Fruit fly (Drosophila melanogaster) whole organism, embryonic: Measurements from ENCODE around the gene Hap40.

Experiments used
- Antp ChIP-seq: fragments of 200-800 bp; sonication (Bioruptor generic); optimal IDR thresholded peaks from 3 replicates; lab custom pipeline; 2016; ENCODE audit warnings: missing biosample characterization, missing genetic modification characterization
- Asciz ChIP-seq: fragments of 200-800 bp; sonication (Bioruptor generic); optimal IDR thresholded peaks from 2 replicates; lab custom pipeline; 2017; ENCODE audit warnings: missing biosample characterization, mild to moderate bottlenecking, missing genetic modification characterization, missing genetic modification reagents
- Atf6 ChIP-seq: fragments of 200-800 bp; sonication (Bioruptor generic); IDR thresholded peaks from 2 replicates; pipeline ENCODE4 v1.3.6; 2022; ENCODE audit warnings: missing biosample characterization, missing genetic modification characterization
- Blimp-1 ChIP-seq: fragments of 200-800 bp; sonication (Bioruptor generic); optimal IDR thresholded peaks from 3 replicates; lab custom pipeline; 2018; ENCODE audit warnings: missing biosample characterization, missing genetic modification characterization, mild to moderate bottlenecking, moderate library complexity, missing genetic modification reagents
- CG15601 ChIP-seq: fragments of 200-800 bp; sonication (Bioruptor generic); optimal IDR thresholded peaks from 3 replicates; lab custom pipeline; 2019; ENCODE audit warnings: missing biosample characterization, mild to moderate bottlenecking, missing genetic modification characterization, moderate library complexity
- CG17361 ChIP-seq: fragments of 200-800 bp; sonication (Bioruptor generic); IDR thresholded peaks from 3 replicates; pipeline ENCODE4 v1.3.6; 2022; ENCODE audit warnings: missing biosample characterization, missing genetic modification characterization
- CG18599 ChIP-seq: fragments of 200-800 bp; sonication (Bioruptor generic); optimal IDR thresholded peaks from 3 replicates; lab custom pipeline; 2017; ENCODE audit warnings: missing biosample characterization, missing genetic modification characterization, mild to moderate bottlenecking, moderate library complexity, missing genetic modification reagents
- CG3838 ChIP-seq: fragments of 200-800 bp; sonication (Bioruptor generic); optimal IDR thresholded peaks from 3 replicates; lab custom pipeline; 2016; ENCODE audit warnings: missing biosample characterization, missing genetic modification characterization
- CG4730 ChIP-seq: fragments of 200-800 bp; sonication (Bioruptor generic); IDR thresholded peaks from 2 replicates; pipeline ENCODE4 v1.3.6; 2022; ENCODE audit warnings: missing biosample characterization, missing genetic modification characterization
- CG6254 ChIP-seq: fragments of 200-800 bp; sonication (Bioruptor generic); optimal IDR thresholded peaks from 3 replicates; lab custom pipeline; 2017; ENCODE audit warnings: mild to moderate bottlenecking, missing biosample characterization, missing genetic modification reagents, missing genetic modification characterization
- CG6272 ChIP-seq: fragments of 200-800 bp; sonication (Bioruptor generic); IDR thresholded peaks from 2 replicates; pipeline ENCODE4 v1.3.6; 2022; ENCODE audit warnings: missing biosample characterization, missing genetic modification characterization
- CG7786 ChIP-seq: fragments of 200-800 bp; sonication (Bioruptor generic); optimal IDR thresholded peaks from 2 replicates; lab custom pipeline; 2016; ENCODE audit warnings: missing biosample characterization, missing genetic modification characterization
- CG7987 ChIP-seq: fragments of 200-800 bp; sonication (Bioruptor generic); optimal IDR thresholded peaks from 2 replicates; lab custom pipeline; 2018; ENCODE audit warnings: missing biosample characterization, mild to moderate bottlenecking, missing genetic modification characterization, moderate library complexity
- CG8359 ChIP-seq: fragments of 200-800 bp; sonication (Bioruptor generic); optimal IDR thresholded peaks from 2 replicates; lab custom pipeline; 2017; ENCODE audit warnings: missing biosample characterization, mild to moderate bottlenecking, missing genetic modification characterization, borderline replicate concordance
- CG8478 ChIP-seq: fragments of >200 bp; optimal IDR thresholded peaks from 2 replicates; lab custom pipeline; 2018
- CG9215 ChIP-seq: fragments of 200-800 bp; sonication (Bioruptor generic); IDR thresholded peaks from 2 replicates; pipeline ENCODE4 v1.3.6; 2022; ENCODE audit warnings: missing biosample characterization, missing genetic modification characterization
- CHES-1-like ChIP-seq: fragments of 200-800 bp; sonication (Bioruptor generic); optimal IDR thresholded peaks from 2 replicates; lab custom pipeline; 2016; ENCODE audit warnings: missing biosample characterization, missing genetic modification characterization
- Chrac-16 ChIP-seq: fragments of 200-800 bp; sonication (Bioruptor generic); optimal IDR thresholded peaks from 3 replicates; lab custom pipeline; 2016; ENCODE audit warnings: missing biosample characterization, missing genetic modification characterization
- Dp ChIP-seq: fragments of 200-800 bp; sonication (Bioruptor generic); optimal IDR thresholded peaks from 2 replicates; lab custom pipeline; 2018; ENCODE audit warnings: missing biosample characterization, mild to moderate bottlenecking, missing genetic modification characterization, moderate library complexity
- Gug ChIP-seq: fragments of 200-800 bp; sonication (Bioruptor generic); IDR thresholded peaks from 4 replicates; pipeline ENCODE4 v1.3.6; 2022; ENCODE audit warnings: missing biosample characterization, missing genetic modification characterization
- HmgZ ChIP-seq: fragments of 200-800 bp; sonication (Bioruptor generic); optimal IDR thresholded peaks from 2 replicates; lab custom pipeline; 2018; ENCODE audit warnings: missing biosample characterization, mild to moderate bottlenecking, missing genetic modification characterization
- Myb ChIP-seq: fragments of 200-800 bp; sonication (Bioruptor generic); optimal IDR thresholded peaks from 2 replicates; lab custom pipeline; 2016; ENCODE audit warnings: missing biosample characterization, missing genetic modification characterization
- NC2β ChIP-seq: fragments of 200-800 bp; sonication (Bioruptor generic); optimal IDR thresholded peaks from 2 replicates; lab custom pipeline; 2016; ENCODE audit warnings: missing biosample characterization, missing genetic modification characterization
- Neu2 ChIP-seq: fragments of 200-800 bp; sonication (Bioruptor generic); optimal IDR thresholded peaks from 3 replicates; lab custom pipeline; 2016; ENCODE audit warnings: missing biosample characterization, missing genetic modification characterization, borderline replicate concordance
- Optix ChIP-seq: fragments of 200-800 bp; sonication (Bioruptor generic); IDR thresholded peaks from 3 replicates; pipeline ENCODE4 v1.3.6; 2022; ENCODE audit warnings: missing biosample characterization, missing genetic modification characterization
- Rx ChIP-seq: fragments of 200-800 bp; sonication (Bioruptor generic); IDR thresholded peaks from 2 replicates; pipeline ENCODE4 v1.3.6; 2022; ENCODE audit warnings: missing biosample characterization, missing genetic modification characterization
- Sin3A ChIP-seq: fragments of >200 bp; optimal IDR thresholded peaks from 2 replicates; lab custom pipeline; 2018
- bcd ChIP-seq: fragments of 200-800 bp; sonication (Bioruptor generic); optimal IDR thresholded peaks from 2 replicates; lab custom pipeline; 2017; ENCODE audit warnings: missing biosample characterization, mild to moderate bottlenecking, missing genetic modification characterization
- cato ChIP-seq: fragments of 200-800 bp; sonication (Bioruptor generic); optimal IDR thresholded peaks from 2 replicates; lab custom pipeline; 2016; ENCODE audit warnings: missing biosample characterization, missing genetic modification characterization, borderline replicate concordance
- chinmo ChIP-seq: fragments of 200-800 bp; sonication (Bioruptor generic); IDR thresholded peaks from 4 replicates; pipeline ENCODE4 v1.3.6; 2022; ENCODE audit warnings: missing biosample characterization, missing genetic modification characterization; ENCODE audit not compliant: partially characterized antibody
- ci ChIP-seq: fragments of 200-800 bp; sonication (Bioruptor generic); IDR thresholded peaks from 3 replicates; pipeline ENCODE4 v1.3.6; 2022; ENCODE audit warnings: missing biosample characterization, missing genetic modification characterization
- eyg ChIP-seq: fragments of 200-800 bp; sonication (Bioruptor generic); optimal IDR thresholded peaks from 3 replicates; lab custom pipeline; 2016; ENCODE audit warnings: missing biosample characterization, missing genetic modification characterization
- grau ChIP-seq: fragments of 200-800 bp; optimal IDR thresholded peaks from 3 replicates; lab custom pipeline; 2019; ENCODE audit warnings: missing biosample characterization, mild to moderate bottlenecking, missing genetic modification characterization, moderate library complexity
- lab ChIP-seq: fragments of 200-800 bp; sonication (Bioruptor generic); optimal IDR thresholded peaks from 3 replicates; lab custom pipeline; 2017; ENCODE audit warnings: missing biosample characterization, missing genetic modification characterization, mild to moderate bottlenecking, moderate library complexity, missing genetic modification reagents
- lola ChIP-seq, 3 experiments: fragments of >200 bp in 2 of 3; fragments of 200-800 bp in 1 of 3; sonication (Bioruptor generic) in 1 of 3; optimal IDR thresholded peaks; 2 replicates each; lab custom pipeline; 2017 to 2019; ENCODE audit warnings: missing biosample characterization in 3 of 3, missing genetic modification characterization in 3 of 3, mild to moderate bottlenecking in 1 of 3, moderate library complexity in 1 of 3
- mam ChIP-seq: fragments of 200-800 bp; sonication (Bioruptor generic); optimal IDR thresholded peaks from 3 replicates; lab custom pipeline; 2016; ENCODE audit warnings: missing biosample characterization, missing genetic modification characterization
- mld ChIP-seq: fragments of 200-800 bp; sonication (Bioruptor generic); IDR thresholded peaks from 3 replicates; pipeline ENCODE4 v1.3.6; 2022; ENCODE audit warnings: missing biosample characterization, missing genetic modification characterization; ENCODE audit not compliant: partially characterized antibody
- nerfin-2 ChIP-seq: fragments of 200-800 bp; sonication (Bioruptor generic); IDR thresholded peaks from 2 replicates; pipeline ENCODE4 v1.3.6; 2022; ENCODE audit warnings: missing biosample characterization, missing genetic modification characterization; ENCODE audit not compliant: partially characterized antibody
- pnt ChIP-seq: fragments of 200-800 bp; sonication (Bioruptor generic); optimal IDR thresholded peaks from 3 replicates; lab custom pipeline; 2016; ENCODE audit warnings: missing biosample characterization, missing genetic modification characterization
- prd ChIP-seq, 3 experiments: fragments of >200 bp in 2 of 3; fragments of 200-800 bp in 1 of 3; sonication (Bioruptor generic) in 1 of 3; optimal IDR thresholded peaks in 2 of 3; IDR thresholded peaks in 1 of 3; 2 replicates in 2 of 3; 3 replicates in 1 of 3; pipeline versions ENCODE4 v1.3.6 to Lab custom; 2017 to 2022; ENCODE audit warnings: missing biosample characterization in 1 of 3, missing genetic modification characterization in 1 of 3
- pros ChIP-seq: fragments of 200-800 bp; sonication (Bioruptor generic); optimal IDR thresholded peaks from 3 replicates; lab custom pipeline; 2019; ENCODE audit warnings: missing biosample characterization, mild to moderate bottlenecking, missing genetic modification characterization, moderate library complexity
- sens-2 ChIP-seq: fragments of 200-800 bp; sonication (Bioruptor generic); IDR thresholded peaks from 2 replicates; pipeline ENCODE4 v1.3.6; 2022; ENCODE audit warnings: missing biosample characterization, missing genetic modification characterization
- shn ChIP-seq: fragments of 200-800 bp; sonication (Bioruptor generic); optimal IDR thresholded peaks from 3 replicates; lab custom pipeline; 2016; ENCODE audit warnings: missing biosample characterization, missing genetic modification characterization
- sim ChIP-seq: fragments of 200-800 bp; sonication (Bioruptor generic); IDR thresholded peaks from 2 replicates; pipeline ENCODE4 v1.3.6; 2022; ENCODE audit warnings: missing biosample characterization, missing genetic modification characterization
- ssp ChIP-seq: fragments of 200-800 bp; sonication (Bioruptor generic); IDR thresholded peaks from 2 replicates; pipeline ENCODE4 v1.3.6; 2022; ENCODE audit warnings: missing biosample characterization, missing genetic modification characterization
- tll ChIP-seq, 2 experiments: fragments of 200-800 bp in 1 of 2; fragments of >200 bp in 1 of 2; sonication (Bioruptor generic) in 1 of 2; optimal IDR thresholded peaks; 2 replicates each; lab custom pipeline; 2017 to 2019; ENCODE audit warnings: missing biosample characterization in 2 of 2, missing genetic modification characterization in 2 of 2, mild to moderate bottlenecking in 1 of 2, moderate library complexity in 1 of 2
- ttk ChIP-seq: fragments of 200-800 bp; sonication (Bioruptor generic); IDR thresholded peaks from 2 replicates; pipeline ENCODE4 v2.1.2; 2022; ENCODE audit warnings: missing biosample characterization, missing genetic modification characterization
- wor ChIP-seq: fragments of 200-800 bp; sonication (Bioruptor generic); IDR thresholded peaks from 2 replicates; pipeline ENCODE4 v1.3.6; 2022; ENCODE audit warnings: missing biosample characterization, missing genetic modification characterization
- zen2 ChIP-seq: fragments of 200-800 bp; sonication (Bioruptor generic); IDR thresholded peaks from 3 replicates; pipeline ENCODE4 v1.3.6; 2022; ENCODE audit warnings: missing biosample characterization, missing genetic modification characterization; ENCODE audit not compliant: partially characterized antibody

Hap40 gene

dm6 chrX:15671026-15671563, 32.8 kb upstream of the Hap40 start, which contains the start of gene CG15646 (continued):
- 0 out of 2 replicates have a peak, but pooled peaks have one; percentile 13 for TF ChIP-seq wor
- no peak for TF ChIP-seq pnt (GFP tag; lab: Kevin White, UChicago)
- TF ChIP-seq Asciz (GFP tag; lab: Kevin White, UChicago) = peak; percentile 43
- TF ChIP-seq CG15601 = peak; percentile 100
- no peak for TF ChIP-seq shn (GFP tag; lab: Kevin White, UChicago)
- peak; percentile 59 for TF ChIP-seq CG8359
- TF ChIP-seq Antp (GFP tag; lab: Kevin White, UChicago) = no peak
- TF ChIP-seq CG17361 (GFP tag; lab: Robert Waterston, UW) = peak; percentile 93
- TF ChIP-seq CG18599 (GFP tag; lab: Kevin White, UChicago) = peak; percentile 48
- 0 out of 4 replicates have a peak, but pooled peaks have one; percentile 15 for TF ChIP-seq Gug
- no peak for TF ChIP-seq CG3838
- TF ChIP-seq sim (GFP tag; lab: Robert Waterston, UW) = peak; percentile 77
- no peak for TF ChIP-seq Myb (GFP tag; lab: Kevin White, UChicago)
- TF ChIP-seq grau (tag; lab: Kevin White, UChicago) = peak; percentile 79
- no peak for TF ChIP-seq Atf6
- peak; percentile 75 for TF ChIP-seq Blimp-1 (GFP tag; lab: Kevin White, UChicago)
- peak; percentile 43 for TF ChIP-seq cato
- peak; percentile 55 for TF ChIP-seq ssp (GFP tag; lab: Robert Waterston, UW)
- no peak for TF ChIP-seq Rx (GFP tag; lab: Robert Waterston, UW)
- TF ChIP-seq CG4730 (GFP tag; lab: Robert Waterston, UW) = 0 out of 2 replicates have a peak, but pooled peaks have one; percentile 12
- peak; percentile 53; the same call in 1 of the 3 replicates for TF ChIP-seq mld (GFP tag; lab: Robert Waterston, UW)
- peak; percentile 51; the same call in 1 of the 3 replicates for TF ChIP-seq ci
- no peak for TF ChIP-seq eyg (GFP tag; lab: Kevin White, UChicago)
- no peak for TF ChIP-seq zen2 (GFP tag; lab: Robert Waterston, UW)
- no peak for TF ChIP-seq Neu2 (GFP tag; lab: Kevin White, UChicago)
- no peak for TF ChIP-seq chinmo (GFP tag; lab: Robert Waterston, UW)
- no peak for TF ChIP-seq Dp (GFP tag; lab: Kevin White, UChicago)
- TF ChIP-seq nerfin-2 = no peak
- 0 out of 2 replicates have a peak, but pooled peaks have one; percentile 9 for TF ChIP-seq CG9215 (GFP tag; lab: Robert Waterston, UW)
- TF ChIP-seq CG7786 (GFP tag; lab: Kevin White, UChicago) = no peak
- peak; percentile 70 for TF ChIP-seq Chrac-16 (GFP tag; lab: Kevin White, UChicago)
- TF ChIP-seq Optix (GFP tag; lab: Robert Waterston, UW) = no peak
- TF ChIP-seq CHES-1-like = no peak
- peak; percentile 37 for TF ChIP-seq lab
- no peak for TF ChIP-seq CG8478
- TF ChIP-seq HmgZ (tag; lab: Kevin White, UChicago) = no peak
- no peak for TF ChIP-seq ttk (GFP tag; lab: Robert Waterston, UW)
- TF ChIP-seq mam = no peak
- TF ChIP-seq prd (optimal IDR thresholded peaks at IDR 0.05; lab: Kevin White, UChicago) = no peak
- TF ChIP-seq prd (GFP tag; IDR thresholded peaks at IDR 0.05; lab: Robert Waterston, UW) = peak; percentile 85
- TF ChIP-seq Sin3A (lab: Kevin White, UChicago) = no peak
- TF ChIP-seq NC2β = no peak
- TF ChIP-seq tll (GFP tag; optimal IDR thresholded peaks at IDR 0.05; lab: Kevin White, UChicago) = peak in 1 of 2 experiments; percentile 57
- peak; percentile 57 for TF ChIP-seq CG6254 (GFP tag; lab: Kevin White, UChicago)
- peak in 1 of 3 experiments; percentile 96 for TF ChIP-seq lola (GFP tag; optimal IDR thresholded peaks at IDR 0.05; lab: Kevin White, UChicago)
- TF ChIP-seq sens-2 = peak; percentile 40; the same call in 1 of the 2 replicates
- TF ChIP-seq pros (GFP tag; lab: Kevin White, UChicago) = peak; percentile 61
- peak; percentile 66 for TF ChIP-seq bcd
- TF ChIP-seq CG6272 (GFP tag; lab: Robert Waterston, UW) = no peak
- TF ChIP-seq CG7987 (GFP tag; lab: Kevin White, UChicago) = no peak
